Fruit fly (Drosophila melanogaster) ovary, adult (tissue): ENCODE results near the gene CG8993.

ENCODE experiments used
- CG17801 ChIP-seq: fragments of 200-800 bp; optimal IDR thresholded peaks from 2 replicates; lab custom pipeline; 2019; ENCODE audit warnings: missing biosample characterization, mild to moderate bottlenecking, missing genetic modification characterization, moderate library complexity; ENCODE audit not compliant: partially characterized antibody

The CG8993 gene

DNA sequence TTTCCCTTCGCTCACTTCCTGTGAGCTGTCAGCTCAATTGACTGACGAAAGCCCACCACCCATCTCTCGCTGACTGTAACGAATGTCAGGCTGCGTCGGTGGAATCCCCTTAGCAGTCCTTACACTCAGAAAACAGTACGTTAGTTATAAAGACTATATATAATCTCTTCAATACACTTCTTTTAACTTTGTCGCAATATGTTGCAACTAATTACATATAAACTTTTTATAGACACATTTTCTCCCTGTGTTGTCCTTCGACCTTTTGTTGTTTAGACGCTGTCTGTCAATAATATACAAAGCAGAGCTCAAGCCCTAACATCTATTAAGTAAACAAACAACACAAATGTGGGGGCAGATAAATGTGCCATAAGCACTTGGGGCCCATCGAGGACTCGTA is 49.1 kb downstream of the CG8993 start:
- no peak for TF ChIP-seq CG17801 (GFP tag; lab: Kevin White, UChicago)
